Worm (Caenorhabditis elegans) whole organism, mixed stage, embryonic: ENCODE data around the gene T24D5.6.

Source experiments
- ceh-83 ChIP-seq: fragments of 200-800 bp; sonication (Bioruptor generic); optimal IDR thresholded peaks from 2 replicates; lab custom pipeline; 2018; ENCODE audit warnings: mild to moderate bottlenecking, missing genetic modification characterization, missing compliant biosample characterization
- ham-2 ChIP-seq: fragments of 200-800 bp; sonication (Bioruptor generic); optimal IDR thresholded peaks from 2 replicates; lab custom pipeline; 2018; ENCODE audit warnings: mild to moderate bottlenecking, missing genetic modification characterization, missing compliant biosample characterization
- lsy-2 ChIP-seq: fragments of 150-350 bp; optimal IDR thresholded peaks from 2 replicates; lab custom pipeline; 2014; ENCODE audit warnings: missing biosample characterization, missing genetic modification characterization
- mep-1 ChIP-seq: fragments of 150-350 bp; optimal IDR thresholded peaks from 2 replicates; lab custom pipeline; 2017; ENCODE audit warnings: missing biosample characterization, missing genetic modification reagents, missing genetic modification characterization, inconsistent platforms
- pha-4 ChIP-seq: fragments of 150-350 bp; optimal IDR thresholded peaks from 2 replicates; lab custom pipeline; 2018; ENCODE audit warnings: missing biosample characterization, missing genetic modification reagents, missing genetic modification characterization
- sptf-1 ChIP-seq: sonication (generic microtip); optimal IDR thresholded peaks from 2 replicates; lab custom pipeline; 2017; ENCODE audit warnings: mild to moderate bottlenecking, missing genetic modification characterization, moderate library complexity, missing compliant biosample characterization

DNA sequence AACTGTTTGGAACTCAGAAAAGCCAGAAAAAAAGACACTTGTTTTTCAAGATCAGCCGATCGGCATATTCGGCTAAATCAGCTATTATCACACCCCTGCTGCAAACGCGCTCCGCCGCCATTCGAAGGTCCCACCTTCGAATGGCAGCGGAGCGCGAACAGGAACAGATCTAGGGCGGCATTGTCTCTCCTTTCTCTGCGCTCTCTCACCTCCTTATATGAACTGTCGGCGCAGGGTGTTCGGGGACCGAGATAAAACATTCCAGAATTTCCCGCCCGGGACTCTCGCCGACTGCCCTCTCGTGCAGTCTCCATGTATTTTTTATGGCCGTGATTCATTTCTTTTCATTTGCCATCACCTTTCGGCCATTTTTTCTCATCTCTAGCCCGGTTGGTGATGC is 15.0 kb downstream of the T24D5.6 start:
- no peak for TF ChIP-seq lsy-2 (tag; lab: Kevin White, UChicago)
- no peak for TF ChIP-seq pha-4 (tag; lab: Kevin White, UChicago)
- no peak for TF ChIP-seq ham-2
- no peak for TF ChIP-seq ceh-83
- TF ChIP-seq sptf-1 (tag; lab: Kevin White, UChicago): no peak
- TF ChIP-seq mep-1 (tag; lab: Kevin White, UChicago): no peak
